Fruit fly (Drosophila melanogaster) whole organism, embryonic: ENCODE data around the gene CG42591.

Experiments used
- Atf3 ChIP-seq: fragments of 200-800 bp; sonication (Bioruptor generic); optimal IDR thresholded peaks from 3 replicates; lab custom pipeline; 2016; ENCODE audit warnings: missing biosample characterization, missing genetic modification characterization
- BtbVII ChIP-seq: fragments of 200-800 bp; sonication (Bioruptor generic); optimal IDR thresholded peaks from 3 replicates; lab custom pipeline; 2017; ENCODE audit warnings: missing biosample characterization, mild to moderate bottlenecking, missing genetic modification characterization
- CG11398 ChIP-seq: fragments of 200-800 bp; sonication (Bioruptor generic); optimal IDR thresholded peaks from 2 replicates; lab custom pipeline; 2016; ENCODE audit warnings: missing biosample characterization, missing genetic modification characterization
- CG11504 ChIP-seq: fragments of 200-800 bp; sonication (Bioruptor generic); optimal IDR thresholded peaks from 3 replicates; lab custom pipeline; 2019; ENCODE audit warnings: missing biosample characterization, mild to moderate bottlenecking, missing genetic modification characterization, moderate library complexity
- CG12071 ChIP-seq: fragments of 200-800 bp; sonication (Bioruptor generic); optimal IDR thresholded peaks from 3 replicates; lab custom pipeline; 2018; ENCODE audit warnings: missing biosample characterization, mild to moderate bottlenecking, missing genetic modification characterization
- CG12219 ChIP-seq: fragments of 200-800 bp; sonication (Bioruptor generic); optimal IDR thresholded peaks from 3 replicates; lab custom pipeline; 2018; ENCODE audit warnings: missing biosample characterization, mild to moderate bottlenecking, missing genetic modification characterization
- CG13287 ChIP-seq: fragments of 200-800 bp; sonication (Bioruptor generic); IDR thresholded peaks from 2 replicates; pipeline ENCODE4 v1.3.6; 2022; ENCODE audit warnings: missing biosample characterization, missing genetic modification characterization; ENCODE audit not compliant: partially characterized antibody
- CG14014 ChIP-seq: fragments of 200-800 bp; sonication (Bioruptor generic); IDR thresholded peaks from 2 replicates; pipeline ENCODE4 v1.3.6; 2022; ENCODE audit warnings: missing biosample characterization, missing genetic modification characterization
- CG14710 ChIP-seq: fragments of 200-800 bp; sonication (Bioruptor generic); optimal IDR thresholded peaks from 3 replicates; lab custom pipeline; 2019; ENCODE audit warnings: missing biosample characterization, mild to moderate bottlenecking, missing genetic modification characterization, moderate library complexity
- CG1529 ChIP-seq: fragments of 200-800 bp; sonication (Bioruptor generic); optimal IDR thresholded peaks from 3 replicates; lab custom pipeline; 2018; ENCODE audit warnings: missing biosample characterization, missing genetic modification characterization
- CG15479 ChIP-seq: fragments of 200-800 bp; sonication (Bioruptor generic); optimal IDR thresholded peaks from 3 replicates; lab custom pipeline; 2019; ENCODE audit warnings: missing biosample characterization, mild to moderate bottlenecking, missing genetic modification characterization, moderate library complexity
- CG18619 ChIP-seq: fragments of 200-800 bp; sonication (Bioruptor generic); optimal IDR thresholded peaks from 3 replicates; lab custom pipeline; 2017; ENCODE audit warnings: missing biosample characterization, mild to moderate bottlenecking, missing genetic modification characterization
- CG2120 ChIP-seq: fragments of 200-800 bp; sonication (Bioruptor generic); optimal IDR thresholded peaks from 3 replicates; lab custom pipeline; 2016; ENCODE audit warnings: missing biosample characterization, missing genetic modification characterization
- CG3281 ChIP-seq: fragments of 200-800 bp; sonication (Bioruptor generic); optimal IDR thresholded peaks from 3 replicates; lab custom pipeline; 2017; ENCODE audit warnings: missing biosample characterization, mild to moderate bottlenecking, missing genetic modification characterization
- CG34422 ChIP-seq: fragments of 200-800 bp; sonication (Bioruptor generic); IDR thresholded peaks from 3 replicates; pipeline ENCODE4 v1.3.6; 2022; ENCODE audit warnings: missing biosample characterization, missing genetic modification characterization
- CG6683 ChIP-seq: fragments of 200-800 bp; sonication (Bioruptor generic); optimal IDR thresholded peaks from 2 replicates; lab custom pipeline; 2017; ENCODE audit warnings: missing biosample characterization, mild to moderate bottlenecking, missing genetic modification characterization, missing genetic modification reagents
- CG7357 ChIP-seq: fragments of 200-800 bp; sonication (Bioruptor generic); IDR thresholded peaks from 3 replicates; pipeline ENCODE4 v1.3.6; 2022; ENCODE audit warnings: missing biosample characterization, missing genetic modification characterization
- CG7839 ChIP-seq: fragments of 200-800 bp; sonication (Bioruptor generic); optimal IDR thresholded peaks from 3 replicates; lab custom pipeline; 2018; ENCODE audit warnings: missing biosample characterization, mild to moderate bottlenecking, missing genetic modification characterization, moderate library complexity
- CG8359 ChIP-seq: fragments of 200-800 bp; sonication (Bioruptor generic); optimal IDR thresholded peaks from 2 replicates; lab custom pipeline; 2017; ENCODE audit warnings: missing biosample characterization, mild to moderate bottlenecking, missing genetic modification characterization, borderline replicate concordance
- CG8478 ChIP-seq: fragments of >200 bp; optimal IDR thresholded peaks from 2 replicates; lab custom pipeline; 2018
- CG8944 ChIP-seq: fragments of 200-800 bp; sonication (Bioruptor generic); optimal IDR thresholded peaks from 3 replicates; lab custom pipeline; 2016; ENCODE audit warnings: missing biosample characterization, missing genetic modification characterization
- CoRest ChIP-seq: fragments of 200-800 bp; sonication (Bioruptor generic); optimal IDR thresholded peaks from 3 replicates; lab custom pipeline; 2018; ENCODE audit warnings: missing biosample characterization, mild to moderate bottlenecking, missing genetic modification characterization, moderate library complexity
- Doc2 ChIP-seq: fragments of 200-800 bp; sonication (Bioruptor generic); IDR thresholded peaks from 2 replicates; pipeline ENCODE4 v1.3.6; 2022; ENCODE audit warnings: missing biosample characterization, missing genetic modification characterization
- Dp ChIP-seq: fragments of 200-800 bp; sonication (Bioruptor generic); optimal IDR thresholded peaks from 2 replicates; lab custom pipeline; 2018; ENCODE audit warnings: missing biosample characterization, mild to moderate bottlenecking, missing genetic modification characterization, moderate library complexity
- Drgx ChIP-seq: fragments of 200-800 bp; sonication (Bioruptor generic); IDR thresholded peaks from 2 replicates; pipeline ENCODE4 v1.3.6; 2022; ENCODE audit warnings: missing biosample characterization, missing genetic modification characterization
- HLH54F ChIP-seq: fragments of 200-800 bp; sonication (Bioruptor generic); optimal IDR thresholded peaks from 3 replicates; lab custom pipeline; 2016; ENCODE audit warnings: missing biosample characterization, missing genetic modification characterization
- Kr ChIP-seq: fragments of 200-800 bp; sonication (Bioruptor generic); optimal IDR thresholded peaks from 2 replicates; lab custom pipeline; 2017; ENCODE audit warnings: missing biosample characterization, mild to moderate bottlenecking, missing genetic modification characterization
- NC2α ChIP-seq: fragments of 200-800 bp; sonication (Bioruptor generic); optimal IDR thresholded peaks from 2 replicates; lab custom pipeline; 2016; ENCODE audit warnings: missing biosample characterization, missing genetic modification characterization
- Nf-YA ChIP-seq: fragments of 200-800 bp; sonication (Bioruptor generic); IDR thresholded peaks from 2 replicates; pipeline ENCODE4 v1.3.6; 2022; ENCODE audit warnings: missing biosample characterization, missing genetic modification characterization
- Oaz ChIP-seq: fragments of 200-800 bp; sonication (Bioruptor generic); IDR thresholded peaks from 2 replicates; pipeline ENCODE4 v1.3.6; 2022; ENCODE audit warnings: missing biosample characterization, missing genetic modification characterization
- Side ChIP-seq: fragments of 200-800 bp; sonication (Bioruptor generic); optimal IDR thresholded peaks from 2 replicates; lab custom pipeline; 2016; ENCODE audit warnings: missing biosample characterization, missing genetic modification characterization
- Sox102F ChIP-seq: fragments of 200-800 bp; sonication (Bioruptor generic); optimal IDR thresholded peaks from 2 replicates; lab custom pipeline; 2018; ENCODE audit warnings: missing biosample characterization, mild to moderate bottlenecking, missing genetic modification characterization, moderate library complexity
- Tbp ChIP-seq: fragments of >200 bp; optimal IDR thresholded peaks from 2 replicates; lab custom pipeline; 2018; ENCODE audit warnings: missing biosample characterization, missing genetic modification characterization
- az2 ChIP-seq: fragments of 200-800 bp; sonication (Bioruptor generic); optimal IDR thresholded peaks from 3 replicates; lab custom pipeline; 2016; ENCODE audit warnings: missing biosample characterization, missing genetic modification characterization
- bbx ChIP-seq: fragments of 200-800 bp; sonication (Bioruptor generic); IDR thresholded peaks from 2 replicates; pipeline ENCODE4 v1.3.6; 2022; ENCODE audit warnings: missing biosample characterization, missing genetic modification characterization; ENCODE audit not compliant: partially characterized antibody
- bcd ChIP-seq: fragments of 200-800 bp; sonication (Bioruptor generic); optimal IDR thresholded peaks from 2 replicates; lab custom pipeline; 2017; ENCODE audit warnings: missing biosample characterization, mild to moderate bottlenecking, missing genetic modification characterization
- cg ChIP-seq: fragments of 200-800 bp; sonication (Bioruptor generic); optimal IDR thresholded peaks from 3 replicates; lab custom pipeline; 2019; ENCODE audit warnings: missing biosample characterization, mild to moderate bottlenecking, missing genetic modification characterization, moderate library complexity
- chinmo ChIP-seq: fragments of 200-800 bp; sonication (Bioruptor generic); IDR thresholded peaks from 4 replicates; pipeline ENCODE4 v1.3.6; 2022; ENCODE audit warnings: missing biosample characterization, missing genetic modification characterization; ENCODE audit not compliant: partially characterized antibody
- corto ChIP-seq: fragments of 200-800 bp; sonication (Bioruptor generic); optimal IDR thresholded peaks from 2 replicates; lab custom pipeline; 2016; ENCODE audit warnings: missing biosample characterization, mild to moderate bottlenecking, missing genetic modification characterization, moderate library complexity
- dpn ChIP-seq, 2 experiments: fragments of 200-800 bp; sonication (Bioruptor generic); optimal IDR thresholded peaks; 3 replicates each; lab custom pipeline; 2016; ENCODE audit warnings: missing biosample characterization in 2 of 2, missing genetic modification characterization in 2 of 2
- emc ChIP-seq: fragments of 200-800 bp; sonication (Bioruptor generic); optimal IDR thresholded peaks from 2 replicates; lab custom pipeline; 2016; ENCODE audit warnings: missing biosample characterization, missing genetic modification characterization
- gcm ChIP-seq: fragments of 200-800 bp; sonication (Bioruptor generic); optimal IDR thresholded peaks from 2 replicates; lab custom pipeline; 2019; ENCODE audit warnings: missing biosample characterization, mild to moderate bottlenecking, missing genetic modification characterization, moderate library complexity
- hth ChIP-seq: fragments of >200 bp; optimal IDR thresholded peaks from 2 replicates; lab custom pipeline; 2017; ENCODE audit warnings: inconsistent platforms
- nmo ChIP-seq: fragments of 200-800 bp; sonication (Bioruptor generic); optimal IDR thresholded peaks from 2 replicates; lab custom pipeline; 2018; ENCODE audit warnings: missing biosample characterization, mild to moderate bottlenecking, missing genetic modification characterization, moderate library complexity
- oc ChIP-seq: fragments of 200-800 bp; sonication (Bioruptor generic); optimal IDR thresholded peaks from 2 replicates; lab custom pipeline; 2018; ENCODE audit warnings: missing biosample characterization, mild to moderate bottlenecking, missing genetic modification characterization, moderate library complexity
- ro ChIP-seq: fragments of 200-800 bp; sonication (Bioruptor generic); IDR thresholded peaks from 2 replicates; pipeline ENCODE4 v1.3.6; 2022; ENCODE audit warnings: missing biosample characterization, missing genetic modification characterization
- tin ChIP-seq: fragments of 200-800 bp; sonication (Bioruptor generic); optimal IDR thresholded peaks from 3 replicates; lab custom pipeline; 2016; ENCODE audit warnings: missing biosample characterization, missing genetic modification characterization
- tup ChIP-seq: fragments of 200-800 bp; sonication (Bioruptor generic); optimal IDR thresholded peaks from 2 replicates; lab custom pipeline; 2016; ENCODE audit warnings: missing biosample characterization, mild to moderate bottlenecking, missing genetic modification characterization, moderate library complexity
- vvl ChIP-seq: fragments of 200-800 bp; sonication (Bioruptor generic); IDR thresholded peaks from 2 replicates; pipeline ENCODE4 v1.3.6; 2022; ENCODE audit warnings: missing biosample characterization, missing genetic modification characterization
- z ChIP-seq: fragments of 200-800 bp; sonication (Bioruptor generic); IDR thresholded peaks from 3 replicates; pipeline ENCODE4 v1.3.6; 2022; ENCODE audit warnings: missing biosample characterization, missing genetic modification characterization

Gene CG42591

dm6 chr3L:8065575-8066410, 4.0 kb downstream of the CG42591 start (continued):
- TF ChIP-seq Kr (GFP tag; lab: Kevin White, UChicago) (no peak), Dp (GFP tag; lab: Kevin White, UChicago) (no peak), CG2120 (no peak), CG12071 (no peak), CG7357 (GFP tag; lab: Robert Waterston, UW) (no peak), bbx (GFP tag; lab: Robert Waterston, UW) (peak; percentile 93), CG34422 (no peak), CG14710 (tag; lab: Kevin White, UChicago) (peak; percentile 11), CG8359 (GFP tag; lab: Kevin White, UChicago) (no peak), CG14014 (GFP tag; lab: Robert Waterston, UW) (no peak), CG8944 (GFP tag; lab: Kevin White, UChicago) (no peak), CG8478 (lab: Kevin White, UChicago) (no peak), cg (GFP tag; lab: Kevin White, UChicago) (no peak), z (GFP tag; lab: Robert Waterston, UW) (no peak), CG13287 (peak; percentile 22; the same call in 1 of the 2 replicates), oc (tag; lab: Kevin White, UChicago) (no peak), Atf3 (GFP tag; lab: Kevin White, UChicago) (no peak), CG15479 (GFP tag; lab: Kevin White, UChicago) (no peak), tin (GFP tag; lab: Kevin White, UChicago) (no peak), CG1529 (GFP tag; lab: Kevin White, UChicago) (no peak), gcm (peak; percentile 36), CG3281 (no peak), chinmo (peak; percentile 73; the same call in 2 of the 4 replicates), corto (GFP tag; lab: Kevin White, UChicago) (no peak), bcd (GFP tag; lab: Kevin White, UChicago) (no peak), vvl (GFP tag; lab: Robert Waterston, UW) (peak; percentile 75; the same call in 1 of the 2 replicates), ro (no peak), nmo (GFP tag; lab: Kevin White, UChicago) (no peak), NC2α (GFP tag; lab: Kevin White, UChicago) (no peak), BtbVII (GFP tag; lab: Kevin White, UChicago) (peak; percentile 26), hth (lab: Kevin White, UChicago) (no peak), CG18619 (no peak), CG7839 (tag; lab: Kevin White, UChicago) (peak; percentile 9), CG11504 (tag; lab: Kevin White, UChicago) (peak; percentile 10), az2 (GFP tag; lab: Kevin White, UChicago) (no peak), CoRest (tag; lab: Kevin White, UChicago) (peak; percentile 5), Doc2 (GFP tag; lab: Robert Waterston, UW) (no peak), Sox102F (no peak), Drgx (GFP tag; lab: Robert Waterston, UW) (no peak), emc (no peak), CG6683 (GFP tag; lab: Kevin White, UChicago) (no peak), dpn (GFP tag; optimal IDR thresholded peaks at IDR 0.05; lab: Kevin White, UChicago) (no peak), Side (GFP tag; lab: Kevin White, UChicago) (no peak), HLH54F (no peak), Tbp (GFP tag; lab: Kevin White, UChicago) (no peak), CG12219 (GFP tag; lab: Kevin White, UChicago) (no peak), tup (GFP tag; lab: Kevin White, UChicago) (no peak), Nf-YA (GFP tag; lab: Robert Waterston, UW) (no peak), Oaz (no peak), CG11398 (GFP tag; lab: Kevin White, UChicago) (no peak)
